Worm (Caenorhabditis elegans): ENCODE results near the gene unc-105.

unc-105 gene

DNA sequence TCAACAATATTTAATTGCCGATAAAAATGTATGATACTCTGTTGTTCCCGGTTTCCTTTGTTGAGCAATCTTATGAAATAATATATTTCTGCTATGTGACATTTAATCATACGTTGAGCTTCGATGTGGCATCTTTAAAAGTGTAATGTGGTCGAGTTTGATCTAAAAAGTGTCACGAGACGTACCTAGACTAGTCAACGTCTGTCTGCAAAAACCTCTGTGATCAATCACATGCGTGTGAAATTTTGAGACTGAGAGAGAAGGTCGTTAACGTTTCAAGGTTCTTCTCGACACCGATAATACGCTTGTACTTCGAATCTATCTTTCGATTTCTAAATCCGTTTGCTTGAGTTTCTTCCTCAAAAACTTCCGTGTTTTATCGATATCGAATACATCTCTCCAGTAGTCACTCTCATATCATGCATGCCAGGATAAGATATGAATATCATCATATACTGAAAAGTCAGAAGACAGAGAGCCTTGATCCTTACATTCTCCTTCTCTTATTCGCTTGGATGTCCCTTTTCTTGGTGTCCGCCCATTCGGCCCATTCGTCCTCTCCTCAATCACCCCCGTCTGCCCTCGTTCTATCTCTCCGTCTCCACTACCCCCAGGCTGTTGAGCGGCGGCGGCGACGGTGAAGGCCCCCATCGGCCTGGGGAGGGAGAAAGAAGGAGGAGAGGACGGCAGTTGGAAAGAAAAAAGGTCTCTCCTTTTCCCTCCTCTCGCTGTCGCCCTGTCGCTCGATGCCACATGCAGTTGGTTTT, 12.2 kb downstream of the unc-105 start (continued):
- TF ChIP-seq nhr-12 (tag; optimal IDR thresholded peaks at IDR 0.05) (no peak), pha-4 (tag; optimal IDR thresholded peaks at IDR 0.05) (no peak), blmp-1 (tag; optimal IDR thresholded peaks at IDR 0.05) (no peak), unc-120 (tag; optimal IDR thresholded peaks at IDR 0.05; ENCODE audit: poor library complexity, severe bottlenecking) (peak; percentile 89), cnd-1 (tag; optimal IDR thresholded peaks at IDR 0.05) (peak; percentile 16)

DNA sequence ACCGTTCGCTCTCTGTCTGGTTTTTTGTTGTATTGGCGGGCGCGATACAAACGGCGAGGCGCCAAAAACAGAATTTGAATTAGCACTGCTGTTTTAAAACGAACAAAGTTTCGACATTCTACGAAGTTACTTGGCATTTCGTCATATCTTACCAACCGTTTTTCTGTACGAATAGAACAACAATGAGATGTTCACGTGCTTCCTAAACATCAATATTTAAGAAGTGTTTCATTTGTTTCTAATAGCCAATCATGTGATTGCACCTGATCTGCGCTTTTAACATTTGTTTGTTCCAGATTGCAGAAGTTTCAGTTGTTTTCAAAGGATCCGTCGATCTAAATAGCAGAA, 12.8 kb downstream of the unc-105 start:
- TF ChIP-seq flh-1 (GFP tag; optimal IDR thresholded peaks at IDR 0.05) (no peak), nhr-2 (tag; optimal IDR thresholded peaks at IDR 0.05) (no peak), lsy-2 (tag; optimal IDR thresholded peaks at IDR 0.05) (no peak), nhr-76 (tag; optimal IDR thresholded peaks at IDR 0.05) (no peak), ztf-11 (tag; optimal IDR thresholded peaks at IDR 0.05) (no peak), ceh-43 (GFP tag; optimal IDR thresholded peaks at IDR 0.05) (no peak), nhr-12 (tag; optimal IDR thresholded peaks at IDR 0.05) (no peak), sptf-1 (tag; optimal IDR thresholded peaks at IDR 0.05) (no peak), pha-4 (tag; optimal IDR thresholded peaks at IDR 0.05) (no peak), mls-2 (tag; optimal IDR thresholded peaks at IDR 0.05) (no peak), sem-2 (GFP tag; optimal IDR thresholded peaks at IDR 0.05) (no peak), unc-120 (tag; optimal IDR thresholded peaks at IDR 0.05; ENCODE audit: poor library complexity, severe bottlenecking) (no peak), lin-32 (GFP tag; optimal IDR thresholded peaks at IDR 0.05) (no peak), snpc-4 (tag; optimal IDR thresholded peaks at IDR 0.05) (no peak), nhr-28 (tag; optimal IDR thresholded peaks at IDR 0.05) (no peak), bed-3 (GFP tag; optimal IDR thresholded peaks at IDR 0.05) (no peak), unc-39 (tag; optimal IDR thresholded peaks at IDR 0.05) (no peak), blmp-1 (tag; optimal IDR thresholded peaks at IDR 0.05) (no peak)

DNA sequence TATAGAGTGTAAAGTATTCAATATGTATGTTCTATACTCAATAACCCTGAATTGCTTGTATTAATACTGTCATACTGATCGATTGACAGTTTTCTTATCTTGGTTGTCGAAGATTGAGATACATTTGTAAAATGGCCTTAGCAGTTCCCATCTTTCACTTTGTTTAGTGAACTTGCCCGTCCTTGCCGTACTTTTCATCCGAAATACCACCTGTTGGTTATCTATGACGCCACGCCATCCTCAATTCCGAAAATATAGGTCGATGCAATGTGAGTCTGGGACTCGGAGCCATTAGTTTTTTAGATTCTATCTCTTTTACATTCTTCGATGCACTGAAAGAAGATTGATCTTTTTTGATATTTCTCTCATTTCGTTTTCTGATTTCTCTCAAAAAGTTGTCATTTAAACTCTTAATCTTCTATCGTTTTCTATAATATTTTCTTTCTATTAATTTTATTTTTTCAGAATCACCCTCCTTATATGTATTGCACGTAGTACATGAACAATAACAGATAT, 13.3 kb downstream of the unc-105 start, which contains the start of gene ulp-4:
Gene ulp-4 (plus strand): TSS at position 466 of the 516 bp plus-strand sequence.
- no peak for TF ChIP-seq pha-4 (tag; optimal IDR thresholded peaks at IDR 0.05)
- TF ChIP-seq hlh-1 (tag; optimal IDR thresholded peaks at IDR 0.05): peak; percentile 16

- TF ChIP-seq ham-2 (GFP tag; optimal IDR thresholded peaks at IDR 0.05): no peak
- TF ChIP-seq pha-4 (tag; optimal IDR thresholded peaks at IDR 0.05): no peak
- TF ChIP-seq snpc-4 (tag; optimal IDR thresholded peaks at IDR 0.05): no peak
- TF ChIP-seq sem-2 (GFP tag; optimal IDR thresholded peaks at IDR 0.05): no peak
- TF ChIP-seq lin-13 (tag; optimal IDR thresholded peaks at IDR 0.05): no peak
- no peak for TF ChIP-seq nhr-2 (tag; optimal IDR thresholded peaks at IDR 0.05)
- no peak for TF ChIP-seq ceh-39 (tag; optimal IDR thresholded peaks at IDR 0.05)
- no peak for TF ChIP-seq flh-1 (GFP tag; optimal IDR thresholded peaks at IDR 0.05)
- no peak for TF ChIP-seq ztf-11 (tag; optimal IDR thresholded peaks at IDR 0.05)
- no peak for TF ChIP-seq nhr-28 (tag; optimal IDR thresholded peaks at IDR 0.05)
- TF ChIP-seq mls-2 (tag; optimal IDR thresholded peaks at IDR 0.05): no peak
- TF ChIP-seq elt-1 (tag; optimal IDR thresholded peaks at IDR 0.05; ENCODE audit: borderline replicate concordance, insufficient read depth): no peak
- no peak for TF ChIP-seq unc-120 (tag; optimal IDR thresholded peaks at IDR 0.05; ENCODE audit: poor library complexity, severe bottlenecking)
- TF ChIP-seq ceh-43 (GFP tag; optimal IDR thresholded peaks at IDR 0.05): no peak
- no peak for TF ChIP-seq lsy-2 (tag; optimal IDR thresholded peaks at IDR 0.05)
- no peak for TF ChIP-seq bed-3 (GFP tag; optimal IDR thresholded peaks at IDR 0.05)
- TF ChIP-seq sptf-1 (tag; optimal IDR thresholded peaks at IDR 0.05): no peak
- TF ChIP-seq mep-1 (tag; optimal IDR thresholded peaks at IDR 0.05): no peak
- TF ChIP-seq elt-3 (tag; optimal IDR thresholded peaks at IDR 0.05): no peak
- TF ChIP-seq nhr-76 (tag; optimal IDR thresholded peaks at IDR 0.05): no peak
Observed at ce11 chrII:8130792-8131191, 14.5 kb downstream of the unc-105 start.

DNA sequence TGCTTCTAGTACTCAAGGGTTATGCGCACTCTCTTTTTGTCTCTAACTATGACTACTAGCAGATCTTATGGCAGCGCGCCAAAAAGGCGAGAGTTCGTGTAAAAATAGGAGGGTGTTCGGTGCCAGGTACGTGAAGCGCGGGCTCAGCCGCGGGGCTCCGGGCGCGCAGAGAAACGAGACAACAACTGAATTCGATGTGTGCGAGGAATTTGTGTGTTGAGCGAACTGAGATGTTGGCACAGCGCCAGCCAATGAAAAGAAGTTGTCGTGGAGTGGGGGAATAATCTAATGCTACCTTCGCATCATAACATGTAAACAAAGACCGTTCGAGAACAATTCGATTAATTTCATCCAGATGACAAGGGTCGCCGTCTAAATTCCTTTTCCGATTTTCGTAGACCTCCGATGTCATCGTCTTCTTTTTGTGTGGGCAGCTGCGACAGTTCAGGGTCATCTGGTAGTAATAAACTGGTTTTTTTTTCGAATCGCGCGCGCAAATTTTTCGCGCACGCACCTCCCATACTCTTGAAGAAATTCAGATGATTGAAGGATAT, 15.2 kb downstream of the unc-105 start:
- no peak for TF ChIP-seq mab-5 (tag; optimal IDR thresholded peaks at IDR 0.05)
- TF ChIP-seq ceh-43 (GFP tag; optimal IDR thresholded peaks at IDR 0.05): no peak
- no peak for TF ChIP-seq snpc-4 (tag; optimal IDR thresholded peaks at IDR 0.05)
- TF ChIP-seq nhr-76 (tag; optimal IDR thresholded peaks at IDR 0.05): no peak
- no peak for TF ChIP-seq nhr-28 (tag; optimal IDR thresholded peaks at IDR 0.05)
- no peak for TF ChIP-seq unc-120 (tag; optimal IDR thresholded peaks at IDR 0.05; ENCODE audit: poor library complexity, severe bottlenecking)
- TF ChIP-seq M03D4.4 (tag; optimal IDR thresholded peaks at IDR 0.05): no peak
- no peak for TF ChIP-seq lsy-2 (tag; optimal IDR thresholded peaks at IDR 0.05)
- no peak for TF ChIP-seq ceh-39 (tag; optimal IDR thresholded peaks at IDR 0.05)
- TF ChIP-seq cnd-1 (tag; optimal IDR thresholded peaks at IDR 0.05): no peak
- no peak for TF ChIP-seq unc-39 (tag; optimal IDR thresholded peaks at IDR 0.05)
- TF ChIP-seq nhr-2 (tag; optimal IDR thresholded peaks at IDR 0.05): no peak
- no peak for TF ChIP-seq ham-2 (GFP tag; optimal IDR thresholded peaks at IDR 0.05)
